Worm (Caenorhabditis elegans) whole organism, late embryonic: ENCODE data around the gene pfn-3.

Experiments used
- ama-1 ChIP-seq: fragments of 150-350 bp; optimal IDR thresholded peaks from 2 replicates; lab custom pipeline; 2014
- elt-2 ChIP-seq: sonication (generic microtip); optimal IDR thresholded peaks from 2 replicates; lab custom pipeline; 2016; ENCODE audit warnings: missing genetic modification reagents, missing genetic modification characterization, missing compliant biosample characterization
- npax-4 ChIP-seq: sonication (generic microtip); optimal IDR thresholded peaks from 2 replicates; lab custom pipeline; 2016; ENCODE audit warnings: missing genetic modification characterization, missing compliant biosample characterization
- sox-2 ChIP-seq: fragments of 200-800 bp; sonication (Bioruptor generic); IDR thresholded peaks from 2 replicates; pipeline ENCODE4 v1.3.6; 2022; ENCODE audit warnings: missing genetic modification reagents, missing genetic modification characterization, missing compliant biosample characterization
- tbx-7 ChIP-seq: sonication (generic microtip); optimal IDR thresholded peaks from 2 replicates; lab custom pipeline; 2016; ENCODE audit warnings: missing genotype, missing genetic modification characterization, missing compliant biosample characterization
- unc-86 ChIP-seq: sonication (generic microtip); optimal IDR thresholded peaks from 2 replicates; lab custom pipeline; 2016; ENCODE audit warnings: missing genetic modification characterization, missing compliant biosample characterization
- zip-5 ChIP-seq: sonication (generic microtip); optimal IDR thresholded peaks from 2 replicates; lab custom pipeline; 2016; ENCODE audit warnings: missing genetic modification characterization, missing compliant biosample characterization

ce11 chrX:1093154-1093553 is 12.7 kb upstream of the pfn-3 start:
- no peak for TF ChIP-seq unc-86 (tag; lab: Kevin White, UChicago)
- TF ChIP-seq zip-5 (tag; lab: Kevin White, UChicago) = no peak
- TF ChIP-seq tbx-7 (tag; lab: Kevin White, UChicago) = no peak
- TF ChIP-seq ama-1 (lab: Kevin White, UChicago) = no peak
- TF ChIP-seq elt-2 = peak; percentile 35
- TF ChIP-seq sox-2 (GFP tag; lab: Robert Waterston, UW) = peak; percentile 70
- no peak for TF ChIP-seq npax-4
